Fruit fly (Drosophila melanogaster): ENCODE measurements around the gene CG42728.

The CG42728 gene

DNA sequence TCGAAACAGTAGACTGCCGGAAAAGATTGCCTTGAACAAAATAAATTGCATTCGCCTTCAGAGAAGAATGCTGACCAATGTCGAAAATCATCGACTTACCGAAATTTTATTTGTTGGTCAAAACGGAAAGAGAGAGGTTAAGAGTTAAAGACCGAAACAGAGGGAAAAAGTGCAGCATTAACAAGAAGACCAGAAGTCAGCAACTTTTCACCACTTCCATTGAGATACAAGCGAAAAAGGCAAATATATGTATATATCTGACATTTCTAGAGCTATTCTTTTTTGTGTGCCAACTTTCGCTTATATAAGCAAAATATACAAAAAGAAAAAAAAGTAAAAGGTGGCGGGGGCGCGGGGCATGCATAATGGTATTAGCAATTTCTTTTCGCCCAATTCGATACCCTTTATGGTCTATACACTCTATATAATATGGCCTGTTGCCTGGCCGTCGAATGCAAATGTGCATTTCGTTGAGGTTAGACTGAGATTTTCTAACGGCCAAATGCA is 12.0 kb upstream of the CG42728 start:
- TF ChIP-seq topi (GFP tag; optimal IDR thresholded peaks at IDR 0.05) (no peak), cyc (GFP tag; optimal IDR thresholded peaks at IDR 0.05) (no peak), CG8632 (GFP tag; optimal IDR thresholded peaks at IDR 0.05) (no peak), Sox15 (GFP tag; optimal IDR thresholded peaks at IDR 0.05) (no peak), Sox102F (GFP tag; optimal IDR thresholded peaks at IDR 0.05) (no peak), CG4318 (GFP tag; optimal IDR thresholded peaks at IDR 0.05) (no peak), Ets21C (GFP tag; optimal IDR thresholded peaks at IDR 0.05) (no peak)

DNA sequence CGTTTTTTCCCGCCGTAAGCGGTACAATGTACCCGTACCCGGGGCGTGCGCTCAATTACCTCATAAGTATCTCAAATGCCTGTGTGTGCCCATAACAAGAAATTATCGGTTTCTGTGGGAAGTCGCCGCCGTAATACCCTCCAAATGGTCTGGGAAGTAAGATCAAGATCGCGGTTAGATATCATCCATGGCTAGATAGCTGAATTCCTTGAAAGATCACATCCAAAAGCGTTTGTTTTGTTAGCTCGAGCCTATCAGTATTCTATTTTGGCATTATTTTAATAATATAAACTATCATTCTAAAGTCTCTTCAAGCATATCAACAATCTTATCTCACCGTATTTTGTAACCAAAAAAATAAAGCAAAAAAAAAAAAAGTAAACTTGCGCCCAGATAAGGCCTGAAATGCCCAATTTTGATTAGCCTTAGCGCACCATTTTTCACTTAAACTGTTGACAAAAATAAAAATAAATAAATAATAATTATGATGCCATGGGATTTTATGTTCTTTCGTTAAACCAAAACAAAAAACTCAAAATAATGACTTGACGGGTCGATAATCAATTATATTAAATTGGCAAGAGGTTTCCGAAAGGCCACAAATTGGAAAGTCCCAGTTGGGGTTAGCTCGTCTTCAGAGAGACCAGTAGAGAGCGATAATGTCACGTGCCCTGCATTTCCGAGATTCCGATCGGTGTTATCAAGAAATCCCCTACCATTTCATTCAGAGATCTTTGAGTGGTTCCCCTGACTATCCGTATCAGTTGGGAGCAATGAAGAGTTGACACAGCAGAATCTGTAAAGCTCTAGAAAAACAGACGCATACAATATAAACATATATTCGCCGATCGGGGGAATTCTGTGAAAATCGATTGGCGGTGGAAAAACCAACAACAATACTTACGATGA is 10.8 kb upstream of the CG42728 start:
- TF ChIP-seq vri (GFP tag; optimal IDR thresholded peaks at IDR 0.05) (peak; percentile 48), CG16779 (tag; optimal IDR thresholded peaks at IDR 0.05) (no peak), CG6276 (GFP tag; optimal IDR thresholded peaks at IDR 0.05) (no peak), dac (GFP tag; optimal IDR thresholded peaks at IDR 0.05) (no peak), topi (GFP tag; optimal IDR thresholded peaks at IDR 0.05) (no peak), salr (GFP tag; optimal IDR thresholded peaks at IDR 0.05) (peak in 1 of 2 experiments; percentile 30), acj6 (GFP tag; optimal IDR thresholded peaks at IDR 0.05) (no peak), fkh (GFP tag; optimal IDR thresholded peaks at IDR 0.05) (peak; percentile 6), Smox (GFP tag; optimal IDR thresholded peaks at IDR 0.05) (no peak), svp (GFP tag) (peak; percentile 84), achi (GFP tag; optimal IDR thresholded peaks at IDR 0.05) (no peak), Hr4 (GFP tag; optimal IDR thresholded peaks at IDR 0.05) (no peak), lz (GFP tag; optimal IDR thresholded peaks at IDR 0.05) (no peak), Sox102F (GFP tag; optimal IDR thresholded peaks at IDR 0.05) (no peak), CG11294 (GFP tag; IDR thresholded peaks at IDR 0.05) (no peak), Sox14 (GFP tag; optimal IDR thresholded peaks at IDR 0.05) (no peak), CG6163 (GFP tag; IDR thresholded peaks at IDR 0.05) (no peak), CG32006 (GFP tag; optimal IDR thresholded peaks at IDR 0.05) (peak; percentile 47), CG3032 (tag; optimal IDR thresholded peaks at IDR 0.05) (no peak), net (GFP tag; optimal IDR thresholded peaks at IDR 0.05) (no peak), CG6792 (GFP tag; optimal IDR thresholded peaks at IDR 0.05) (no peak), CG8119 (GFP tag; IDR thresholded peaks at IDR 0.05) (no peak), CG8632 (GFP tag; optimal IDR thresholded peaks at IDR 0.05) (no peak), cyc (GFP tag; optimal IDR thresholded peaks at IDR 0.05) (no peak), fd59A (GFP tag; optimal IDR thresholded peaks at IDR 0.05) (no peak), Eip78C (GFP tag) (peak; percentile 40), ss (GFP tag; optimal IDR thresholded peaks at IDR 0.05) (no peak), CG3919 (GFP tag; optimal IDR thresholded peaks at IDR 0.05) (no peak)

DNA sequence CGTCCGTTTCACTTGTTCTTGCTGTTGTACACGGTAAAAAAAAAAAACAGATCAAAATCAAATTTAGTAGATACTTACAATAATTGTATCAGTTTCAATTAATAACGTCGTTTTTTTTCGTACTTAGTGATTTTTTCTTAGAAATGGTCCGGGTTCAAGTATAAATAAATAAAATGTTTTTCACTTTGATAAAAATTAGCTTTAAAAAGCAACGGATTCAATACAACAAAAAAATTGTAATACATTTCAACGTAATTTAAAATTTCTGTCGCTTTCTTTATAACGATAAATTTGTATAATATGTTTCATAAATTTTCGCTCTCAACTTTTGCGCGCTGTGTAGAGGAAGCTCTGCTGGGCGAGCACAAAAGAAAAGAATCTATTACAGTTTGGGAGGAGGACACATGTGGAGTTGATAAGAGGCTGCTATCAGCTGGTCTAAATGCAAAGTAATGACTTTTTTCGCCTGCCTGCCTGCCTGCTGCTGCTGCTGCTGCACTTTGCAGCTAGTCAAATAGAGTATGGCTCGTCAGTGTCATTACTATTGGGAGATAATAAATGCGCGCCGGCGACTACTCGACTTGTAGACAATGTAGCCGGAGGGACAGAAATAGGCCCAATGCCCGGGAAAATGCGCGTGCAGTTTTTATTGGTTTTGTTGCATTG is 10.1 kb upstream of the CG42728 start:
- TF ChIP-seq CG1621 (tag; optimal IDR thresholded peaks at IDR 0.05) (no peak), CG11762 (GFP tag; optimal IDR thresholded peaks at IDR 0.05; ENCODE audit: insufficient read depth) (peak; percentile 59), cyc (GFP tag; optimal IDR thresholded peaks at IDR 0.05) (peak; percentile 20), CG11294 (GFP tag; IDR thresholded peaks at IDR 0.05) (peak; percentile 42; the same call in 1 of the 2 replicates), lz (GFP tag; optimal IDR thresholded peaks at IDR 0.05) (peak; percentile 51), CG3032 (tag; optimal IDR thresholded peaks at IDR 0.05) (peak; percentile 56), Eip93F (GFP tag; optimal IDR thresholded peaks at IDR 0.05) (no peak), CG10669 (GFP tag; optimal IDR thresholded peaks at IDR 0.05) (peak; percentile 57), fd85E (GFP tag; optimal IDR thresholded peaks at IDR 0.05) (no peak), Met (GFP tag; optimal IDR thresholded peaks at IDR 0.05) (peak; percentile 56), CG34406 (GFP tag; optimal IDR thresholded peaks at IDR 0.05) (peak; percentile 48), Ets21C (GFP tag; optimal IDR thresholded peaks at IDR 0.05) (no peak), CG8119 (GFP tag; IDR thresholded peaks at IDR 0.05) (peak; percentile 58; the same call in 2 of the 3 replicates), Gug (GFP tag; IDR thresholded peaks at IDR 0.05) (peak; percentile 71), dsx (GFP tag; optimal IDR thresholded peaks at IDR 0.05; ENCODE audit: poor library complexity, severe bottlenecking) (peak; percentile 51), CG16779 (tag; optimal IDR thresholded peaks at IDR 0.05) (peak; percentile 30), CG3919 (GFP tag; optimal IDR thresholded peaks at IDR 0.05) (peak; percentile 45), Sox102F (GFP tag; optimal IDR thresholded peaks at IDR 0.05) (peak; percentile 31), svp (GFP tag) (peak; percentile 88), salr (GFP tag; optimal IDR thresholded peaks at IDR 0.05) (peak in 1 of 2 experiments; percentile 84), CG32006 (GFP tag; optimal IDR thresholded peaks at IDR 0.05) (peak; percentile 90), CG4318 (GFP tag; optimal IDR thresholded peaks at IDR 0.05) (peak; percentile 71), Sox15 (GFP tag; optimal IDR thresholded peaks at IDR 0.05) (peak; percentile 35), OdsH (GFP tag; optimal IDR thresholded peaks at IDR 0.05) (peak; percentile 73), topi (GFP tag; optimal IDR thresholded peaks at IDR 0.05) (peak; percentile 49), Blimp-1 (GFP tag; optimal IDR thresholded peaks at IDR 0.05) (no peak), Hr38 (GFP tag; optimal IDR thresholded peaks at IDR 0.05) (no peak)
